In the genomic region with DNA sequence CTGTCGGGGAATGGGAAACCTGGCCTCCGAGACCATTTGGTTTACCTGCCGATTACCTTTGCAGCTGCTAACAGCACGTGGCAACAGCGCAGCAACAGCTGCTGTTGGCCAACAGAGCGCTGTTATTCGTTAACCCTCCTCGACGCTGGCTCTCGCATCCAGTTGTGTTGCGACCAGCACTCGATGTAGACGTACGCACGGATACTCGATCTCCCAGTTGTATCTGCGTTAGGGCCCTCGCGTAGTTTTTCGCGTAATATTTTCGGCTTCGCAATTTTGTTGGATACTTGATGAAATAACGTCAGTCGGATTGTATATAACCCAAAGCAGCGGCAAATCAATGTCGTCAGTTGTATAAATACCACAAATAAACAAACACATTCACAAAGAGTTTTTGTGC, we compare ENCODE assay signal across 1 fruit fly cellular context.
A peak's percentile ranks its signal among the peaks of the same experiment; 100 is the strongest.
TF ChIP-seq lines count a peak whose summit lies in the region.

No protein-coding gene starts in this region.

TF ChIP-seq in whole organism, embryonic, 481 proteins besides CTCF, POLR2A, EP300 and RAD21 (continued from another document and continues in another):
- TF ChIP-seq zen2 (GFP tag; IDR thresholded peaks at IDR 0.05; lab: Robert Waterston, UW; ENCODE audit: partially characterized antibody) (peak; percentile 15; the same call in 1 of the 3 replicates), CG12391 (tag; optimal IDR thresholded peaks at IDR 0.05; lab: Kevin White, UChicago) (no peak), CG15011 (GFP tag; optimal IDR thresholded peaks at IDR 0.05; lab: Kevin White, UChicago) (no peak), CG7963 (GFP tag; IDR thresholded peaks at IDR 0.05; lab: Robert Waterston, UW; ENCODE audit: partially characterized antibody) (no peak), CG5180 (GFP tag; optimal IDR thresholded peaks at IDR 0.05; lab: Kevin White, UChicago) (peak; percentile 40), CG7271 (tag; optimal IDR thresholded peaks at IDR 0.05; lab: Kevin White, UChicago) (no peak), sd (tag; optimal IDR thresholded peaks at IDR 0.05; lab: Kevin White, UChicago) (peak; percentile 21), CG17612 (GFP tag; IDR thresholded peaks at IDR 0.05; lab: Robert Waterston, UW) (no peak), Adf1 (GFP tag; IDR thresholded peaks at IDR 0.05; lab: Robert Waterston, UW) (peak; percentile 37; the same call in 1 of the 2 replicates), Pdp1 (GFP tag; optimal IDR thresholded peaks at IDR 0.05; lab: Kevin White, UChicago) (peak in 1 of 2 experiments; percentile 40), CG32532 (GFP tag; IDR thresholded peaks at IDR 0.05; lab: Robert Waterston, UW) (0 out of 2 replicates have a peak, but pooled peaks have one; percentile 18), CG11695 (GFP tag; IDR thresholded peaks at IDR 0.05; lab: Robert Waterston, UW) (0 out of 3 replicates have a peak, but pooled peaks have one; percentile 46), CG15514 (GFP tag; optimal IDR thresholded peaks at IDR 0.05; lab: Kevin White, UChicago) (peak; percentile 28), Med (GFP tag; lab: Kevin White, UChicago) (peak; percentile 94), stwl (tag; optimal IDR thresholded peaks at IDR 0.05; lab: Kevin White, UChicago) (peak; percentile 4), tin (GFP tag; optimal IDR thresholded peaks at IDR 0.05; lab: Kevin White, UChicago) (no peak), twi (tag; optimal IDR thresholded peaks at IDR 0.05; lab: Kevin White, UChicago) (no peak), Hr51 (GFP tag; optimal IDR thresholded peaks at IDR 0.05; lab: Kevin White, UChicago) (no peak), CG4282 (GFP tag; optimal IDR thresholded peaks at IDR 0.05; lab: Kevin White, UChicago) (no peak), vfl (GFP tag; optimal IDR thresholded peaks at IDR 0.05; lab: Kevin White, UChicago) (peak; percentile 7), eve (GFP tag; optimal IDR thresholded peaks at IDR 0.05; lab: Kevin White, UChicago) (peak in 1 of 2 experiments; percentile 7), CG11696 (GFP tag; IDR thresholded peaks at IDR 0.05; lab: Robert Waterston, UW) (no peak), CG14441 (GFP tag; IDR thresholded peaks at IDR 0.05; lab: Robert Waterston, UW) (peak; percentile 50; the same call in 1 of the 2 replicates), gce (GFP tag; IDR thresholded peaks at IDR 0.05; lab: Robert Waterston, UW) (0 out of 3 replicates have a peak, but pooled peaks have one; percentile 42), CG3838 (GFP tag; optimal IDR thresholded peaks at IDR 0.05; lab: Kevin White, UChicago) (no peak), vvl (GFP tag; IDR thresholded peaks at IDR 0.05; lab: Robert Waterston, UW) (peak; percentile 63), hkb (optimal IDR thresholded peaks at IDR 0.05; lab: Kevin White, UChicago) (no peak), hkb (GFP tag; IDR thresholded peaks at IDR 0.05; lab: Robert Waterston, UW) (0 out of 2 replicates have a peak, but pooled peaks have one; percentile 39), CG34376 (GFP tag; optimal IDR thresholded peaks at IDR 0.05; lab: Kevin White, UChicago) (peak; percentile 33), CG33213 (GFP tag; optimal IDR thresholded peaks at IDR 0.05; lab: Kevin White, UChicago) (peak; percentile 24), otp (GFP tag; IDR thresholded peaks at IDR 0.05; lab: Robert Waterston, UW) (peak; percentile 41; the same call in 1 of the 3 replicates), CG11398 (GFP tag; optimal IDR thresholded peaks at IDR 0.05; lab: Kevin White, UChicago) (peak; percentile 19), Dref (GFP tag; IDR thresholded peaks at IDR 0.05; lab: Robert Waterston, UW) (no peak), chif (GFP tag; optimal IDR thresholded peaks at IDR 0.05; lab: Kevin White, UChicago) (peak in 1 of 2 experiments; percentile 24), CG15479 (GFP tag; optimal IDR thresholded peaks at IDR 0.05; lab: Kevin White, UChicago) (peak; percentile 3), YL-1 (GFP tag; optimal IDR thresholded peaks at IDR 0.05; lab: Kevin White, UChicago) (no peak), bbx (GFP tag; IDR thresholded peaks at IDR 0.05; lab: Robert Waterston, UW; ENCODE audit: partially characterized antibody) (peak; percentile 78), HLH54F (GFP tag; optimal IDR thresholded peaks at IDR 0.05; lab: Kevin White, UChicago) (peak; percentile 16), CG13894 (tag; optimal IDR thresholded peaks at IDR 0.05; lab: Kevin White, UChicago) (peak; percentile 25), CHES-1-like (GFP tag; optimal IDR thresholded peaks at IDR 0.05; lab: Kevin White, UChicago) (no peak), wor (GFP tag; IDR thresholded peaks at IDR 0.05; lab: Robert Waterston, UW) (no peak), sens-2 (GFP tag; IDR thresholded peaks at IDR 0.05; lab: Robert Waterston, UW) (peak; percentile 22; the same call in 1 of the 2 replicates), CG12769 (tag; optimal IDR thresholded peaks at IDR 0.05; lab: Kevin White, UChicago) (peak; percentile 58), ato (GFP tag; IDR thresholded peaks at IDR 0.05; lab: Robert Waterston, UW; ENCODE audit: partially characterized antibody) (peak; percentile 75), CG9437 (GFP tag; optimal IDR thresholded peaks at IDR 0.05; lab: Kevin White, UChicago) (no peak), so (GFP tag; IDR thresholded peaks at IDR 0.05; lab: Robert Waterston, UW) (peak; percentile 48; the same call in 1 of the 3 replicates), CG34224 (GFP tag; IDR thresholded peaks at IDR 0.05; lab: Robert Waterston, UW; ENCODE audit: partially characterized antibody) (peak; percentile 19; the same call in 1 of the 3 replicates), eyg (GFP tag; optimal IDR thresholded peaks at IDR 0.05; lab: Kevin White, UChicago) (no peak), chinmo (GFP tag; IDR thresholded peaks at IDR 0.05; lab: Robert Waterston, UW; ENCODE audit: partially characterized antibody) (peak; percentile 85; the same call in 3 of the 4 replicates), ara (GFP tag; IDR thresholded peaks at IDR 0.05; lab: Robert Waterston, UW) (0 out of 2 replicates have a peak, but pooled peaks have one; percentile 8), sr (GFP tag; IDR thresholded peaks at IDR 0.05; lab: Robert Waterston, UW) (no peak; the same call in 2 of the 3 replicates), slbo (GFP tag; IDR thresholded peaks at IDR 0.05; lab: Robert Waterston, UW) (0 out of 2 replicates have a peak, but pooled peaks have one; percentile 25), HLH3B (GFP tag; IDR thresholded peaks at IDR 0.05; lab: Robert Waterston, UW) (peak; percentile 21; the same call in 1 of the 2 replicates), CG7556 (GFP tag; optimal IDR thresholded peaks at IDR 0.05; lab: Kevin White, UChicago) (no peak), kni (GFP tag; optimal IDR thresholded peaks at IDR 0.05; lab: Kevin White, UChicago) (peak; percentile 3), Deaf1 (tag; optimal IDR thresholded peaks at IDR 0.05; lab: Kevin White, UChicago) (peak; percentile 51), CG4707 (GFP tag; optimal IDR thresholded peaks at IDR 0.05; lab: Kevin White, UChicago) (peak; percentile 50), dpn (GFP tag; optimal IDR thresholded peaks at IDR 0.05; lab: Kevin White, UChicago) (peak in 1 of 2 experiments; percentile 10), CG7357 (GFP tag; IDR thresholded peaks at IDR 0.05; lab: Robert Waterston, UW) (0 out of 3 replicates have a peak, but pooled peaks have one; percentile 12), sob (GFP tag; IDR thresholded peaks at IDR 0.05; lab: Robert Waterston, UW) (peak; percentile 51; the same call in 1 of the 2 replicates), CG1832 (GFP tag; optimal IDR thresholded peaks at IDR 0.05; lab: Kevin White, UChicago) (no peak), CoRest (tag; optimal IDR thresholded peaks at IDR 0.05; lab: Kevin White, UChicago) (no peak), cas (GFP tag; IDR thresholded peaks at IDR 0.05; lab: Robert Waterston, UW) (no peak), onecut (GFP tag; IDR thresholded peaks at IDR 0.05; lab: Robert Waterston, UW) (peak; percentile 29; the same call in 1 of the 2 replicates), Oli (tag; optimal IDR thresholded peaks at IDR 0.05; lab: Kevin White, UChicago) (no peak), B-H2 (GFP tag; optimal IDR thresholded peaks at IDR 0.05; lab: Kevin White, UChicago) (peak; percentile 25), Fer3 (tag; optimal IDR thresholded peaks at IDR 0.05; lab: Kevin White, UChicago) (peak; percentile 15), jigr1 (GFP tag; IDR thresholded peaks at IDR 0.05; lab: Robert Waterston, UW) (no peak), Hmr (GFP tag; optimal IDR thresholded peaks at IDR 0.05; lab: Kevin White, UChicago) (peak; percentile 12), CG32767 (GFP tag; IDR thresholded peaks at IDR 0.05; lab: Robert Waterston, UW) (no peak), Scr (GFP tag; IDR thresholded peaks at IDR 0.05; lab: Robert Waterston, UW; ENCODE audit: partially characterized antibody) (peak; percentile 26; the same call in 1 of the 2 replicates), CG10462 (GFP tag; optimal IDR thresholded peaks at IDR 0.05; lab: Kevin White, UChicago) (no peak), lilli (GFP tag; optimal IDR thresholded peaks at IDR 0.05; lab: Kevin White, UChicago) (no peak), Fer1 (GFP tag; optimal IDR thresholded peaks at IDR 0.05; lab: Kevin White, UChicago) (peak; percentile 45), CG11504 (tag; optimal IDR thresholded peaks at IDR 0.05; lab: Kevin White, UChicago) (peak; percentile 8), NK7.1 (GFP tag; optimal IDR thresholded peaks at IDR 0.05; lab: Kevin White, UChicago) (no peak), Rfx (GFP tag; IDR thresholded peaks at IDR 0.05; lab: Robert Waterston, UW) (peak; percentile 57; the same call in 1 of the 2 replicates), run (tag; optimal IDR thresholded peaks at IDR 0.05; lab: Kevin White, UChicago) (no peak), pb (GFP tag; optimal IDR thresholded peaks at IDR 0.05; lab: Kevin White, UChicago) (peak; percentile 14), dimm (GFP tag; IDR thresholded peaks at IDR 0.05; lab: Robert Waterston, UW) (no peak), Poxn (GFP tag; IDR thresholded peaks at IDR 0.05; lab: Robert Waterston, UW) (no peak), org-1 (GFP tag; optimal IDR thresholded peaks at IDR 0.05; lab: Kevin White, UChicago) (no peak), Camta (GFP tag; optimal IDR thresholded peaks at IDR 0.05; lab: Kevin White, UChicago) (no peak), pho (GFP tag; optimal IDR thresholded peaks at IDR 0.05; lab: Kevin White, UChicago) (no peak), CG4360 (GFP tag; IDR thresholded peaks at IDR 0.05; lab: Robert Waterston, UW) (0 out of 2 replicates have a peak, but pooled peaks have one; percentile 27), CG8388 (GFP tag; optimal IDR thresholded peaks at IDR 0.05; lab: Kevin White, UChicago) (no peak), Atf6 (GFP tag; IDR thresholded peaks at IDR 0.05; lab: Robert Waterston, UW) (peak; percentile 64), CG2712 (tag; optimal IDR thresholded peaks at IDR 0.05; lab: Kevin White, UChicago) (peak; percentile 27), ttk (GFP tag; IDR thresholded peaks at IDR 0.05; lab: Robert Waterston, UW) (peak; percentile 44; the same call in 1 of the 2 replicates), CG12236 (GFP tag; optimal IDR thresholded peaks at IDR 0.05; lab: Kevin White, UChicago) (no peak), bigmax (GFP tag; optimal IDR thresholded peaks at IDR 0.05; lab: Kevin White, UChicago) (peak; percentile 25), Atf-2 (GFP tag; optimal IDR thresholded peaks at IDR 0.05; lab: Kevin White, UChicago) (no peak), sug (tag; optimal IDR thresholded peaks at IDR 0.05; lab: Kevin White, UChicago) (peak; percentile 55), Stat92E (GFP tag; optimal IDR thresholded peaks at IDR 0.05; lab: Kevin White, UChicago) (peak in 1 of 3 experiments; percentile 47), Nf-YA (GFP tag; IDR thresholded peaks at IDR 0.05; lab: Robert Waterston, UW) (peak; percentile 38; the same call in 1 of the 2 replicates), CG8924 (tag; optimal IDR thresholded peaks at IDR 0.05; lab: Kevin White, UChicago) (peak; percentile 15), Gug (GFP tag; IDR thresholded peaks at IDR 0.05; lab: Robert Waterston, UW) (peak; percentile 33; the same call in 1 of the 4 replicates), CG6813 (GFP tag; optimal IDR thresholded peaks at IDR 0.05; lab: Kevin White, UChicago) (peak; percentile 50), Mes4 (GFP tag; optimal IDR thresholded peaks at IDR 0.05; lab: Kevin White, UChicago) (no peak), dmrt99B (tag; optimal IDR thresholded peaks at IDR 0.05; lab: Kevin White, UChicago) (no peak), repo (GFP tag; optimal IDR thresholded peaks at IDR 0.05; lab: Kevin White, UChicago) (peak; percentile 5), Jarid2 (GFP tag; optimal IDR thresholded peaks at IDR 0.05; lab: Kevin White, UChicago) (peak; percentile 99), gsb (GFP tag; IDR thresholded peaks at IDR 0.05; lab: Robert Waterston, UW) (0 out of 2 replicates have a peak, but pooled peaks have one; percentile 45), Ada2b (GFP tag; IDR thresholded peaks at IDR 0.05; lab: Robert Waterston, UW) (0 out of 2 replicates have a peak, but pooled peaks have one; percentile 13), CG10267 (tag; optimal IDR thresholded peaks at IDR 0.05; lab: Kevin White, UChicago) (no peak), ci (GFP tag; IDR thresholded peaks at IDR 0.05; lab: Robert Waterston, UW) (peak; percentile 85), CG17568 (GFP tag; optimal IDR thresholded peaks at IDR 0.05; lab: Kevin White, UChicago) (no peak), seq (GFP tag; IDR thresholded peaks at IDR 0.05; lab: Robert Waterston, UW) (peak; percentile 68; the same call in 1 of the 2 replicates), Meics (GFP tag; optimal IDR thresholded peaks at IDR 0.05; lab: Kevin White, UChicago) (peak; percentile 18), nau (GFP tag; optimal IDR thresholded peaks at IDR 0.05; lab: Kevin White, UChicago) (peak; percentile 27), Awh (GFP tag; IDR thresholded peaks at IDR 0.05; lab: Robert Waterston, UW) (no peak), CG6765 (GFP tag; optimal IDR thresholded peaks at IDR 0.05; lab: Kevin White, UChicago) (peak; percentile 6), Xrp1 (GFP tag; IDR thresholded peaks at IDR 0.05; lab: Robert Waterston, UW) (no peak), nmo (GFP tag; optimal IDR thresholded peaks at IDR 0.05; lab: Kevin White, UChicago) (no peak), CG13287 (GFP tag; IDR thresholded peaks at IDR 0.05; lab: Robert Waterston, UW; ENCODE audit: partially characterized antibody) (peak; percentile 45; the same call in 1 of the 2 replicates), ftz-f1 (GFP tag; optimal IDR thresholded peaks at IDR 0.05; lab: Kevin White, UChicago) (peak; percentile 23), CG8944 (GFP tag; optimal IDR thresholded peaks at IDR 0.05; lab: Kevin White, UChicago) (no peak), CrebB (tag; optimal IDR thresholded peaks at IDR 0.05; lab: Kevin White, UChicago) (peak; percentile 18), CG3281 (GFP tag; optimal IDR thresholded peaks at IDR 0.05; lab: Kevin White, UChicago) (peak; percentile 14), CG31388 (GFP tag; optimal IDR thresholded peaks at IDR 0.05; lab: Kevin White, UChicago) (no peak), CG12104 (GFP tag; optimal IDR thresholded peaks at IDR 0.05; lab: Kevin White, UChicago) (no peak)
